Fruit fly (Drosophila melanogaster) whole organism, pupa: ENCODE measurements around the gene CG8578.

Experiments
- CG14655 ChIP-seq: fragments of 200-800 bp; sonication (Bioruptor generic); optimal IDR thresholded peaks from 3 replicates; lab custom pipeline; 2017; ENCODE audit warnings: mild to moderate bottlenecking, missing biosample characterization, missing genetic modification reagents, missing genetic modification characterization
- CG17806 ChIP-seq: fragments of 200-800 bp; sonication (Bioruptor generic); optimal IDR thresholded peaks from 2 replicates; lab custom pipeline; 2018; ENCODE audit warnings: missing biosample characterization, mild to moderate bottlenecking, missing genetic modification characterization, moderate library complexity
- EcR ChIP-seq: fragments of 200-800 bp; sonication (Bioruptor generic); optimal IDR thresholded peaks from 3 replicates; lab custom pipeline; 2019; ENCODE audit warnings: missing biosample characterization, missing genetic modification characterization, mild to moderate bottlenecking, moderate library complexity, missing genetic modification reagents
- fd96Ca ChIP-seq: fragments of 200-800 bp; sonication (Bioruptor generic); IDR thresholded peaks from 3 replicates; pipeline ENCODE4 v1.3.6; 2022; ENCODE audit warnings: missing biosample characterization, missing genetic modification characterization

DNA sequence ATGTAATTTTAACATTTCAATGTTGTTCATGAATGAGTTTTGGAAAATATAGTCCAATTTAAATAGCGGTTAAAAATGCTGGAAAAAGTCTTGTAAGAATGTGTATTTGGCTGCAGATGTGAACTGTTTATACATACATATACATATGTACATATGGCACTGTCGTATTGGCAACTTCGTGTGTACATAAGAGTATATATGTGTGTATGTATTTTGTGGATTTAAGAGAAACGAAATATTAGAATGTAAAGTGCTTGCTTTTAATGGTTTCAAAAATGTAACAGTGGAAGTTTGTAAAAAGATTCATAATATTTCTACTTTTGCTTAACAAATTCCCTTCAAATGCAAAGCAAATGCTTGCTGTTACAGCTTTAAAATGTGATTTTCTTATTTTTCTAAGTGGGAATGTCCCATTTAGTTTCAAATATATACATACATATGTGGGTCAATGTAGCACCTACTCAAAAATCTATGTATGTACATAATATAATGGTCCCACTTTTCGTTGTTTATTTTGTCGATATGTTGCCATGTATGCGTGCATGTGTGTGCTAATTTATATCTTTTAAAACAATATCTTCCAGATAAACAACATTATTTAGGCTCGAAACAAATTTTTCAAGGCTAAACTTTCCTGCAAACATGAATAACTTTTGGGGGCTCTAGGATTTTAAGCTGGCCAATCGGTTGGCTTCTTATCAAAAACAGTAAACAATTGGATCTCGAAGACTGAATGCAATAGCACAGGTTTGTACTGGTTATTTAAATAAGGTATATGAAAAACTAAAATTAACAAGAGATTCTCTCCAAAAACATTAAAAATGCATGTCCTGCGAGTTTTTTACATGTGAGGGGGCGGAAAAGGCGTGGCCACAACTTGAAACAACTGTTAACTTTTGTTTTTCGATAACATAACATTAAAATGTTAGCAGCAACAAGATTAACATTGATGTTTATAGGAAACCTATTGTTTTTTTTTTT is 26.8 kb downstream of the CG8578 start:
- TF ChIP-seq fd96Ca (GFP tag; lab: Robert Waterston, UW) (no peak), CG17806 (tag; lab: Kevin White, UChicago) (no peak), CG14655 (GFP tag; lab: Kevin White, UChicago) (no peak), EcR (GFP tag; lab: Kevin White, UChicago) (no peak)
